Worm (Caenorhabditis elegans) whole organism, midembryonic: ENCODE measurements around the gene his-63.

Experiments used
- T22C8.4 ChIP-seq: fragments of 200-800 bp; sonication (Bioruptor generic); IDR thresholded peaks from 2 replicates; pipeline ENCODE4 v1.3.6; 2022; ENCODE audit warnings: missing genetic modification characterization, missing compliant biosample characterization
- cog-1 ChIP-seq: sonication (generic microtip); optimal IDR thresholded peaks from 2 replicates; lab custom pipeline; 2016; ENCODE audit warnings: missing genetic modification characterization, missing compliant biosample characterization
- flt-1 ChIP-seq: fragments of 200-800 bp; sonication (Bioruptor generic); IDR thresholded peaks from 2 replicates; pipeline ENCODE4 v1.3.6; 2022; ENCODE audit warnings: missing genetic modification characterization, missing compliant biosample characterization
- klf-2 ChIP-seq: fragments of 200-800 bp; sonication (Bioruptor generic); conservative IDR thresholded peaks from 2 replicates; pipeline ENCODE4 v1.3.6; 2022; ENCODE audit warnings: missing genetic modification reagents, missing genetic modification characterization, missing compliant biosample characterization
- med-1 ChIP-seq: sonication (generic microtip); optimal IDR thresholded peaks from 2 replicates; lab custom pipeline; 2017; ENCODE audit warnings: missing genetic modification characterization, mild to moderate bottlenecking, missing compliant biosample characterization, antibody characterized with exemption, missing genetic modification reagents; ENCODE audit not compliant: insufficient read depth
- tab-1 ChIP-seq: fragments of 200-800 bp; sonication (Bioruptor generic); IDR thresholded peaks from 2 replicates; pipeline ENCODE4 v1.3.6; 2022; ENCODE audit warnings: missing genetic modification characterization, missing compliant biosample characterization

ce11 chrIV:11431448-11431847 lies 24.8 kb upstream of the his-63 start:
- TF ChIP-seq klf-2 (GFP tag; lab: Robert Waterston, UW) (no peak), med-1 (no peak), flt-1 (GFP tag; lab: Robert Waterston, UW) (no peak), cog-1 (tag; lab: Kevin White, UChicago) (no peak), tab-1 (no peak), T22C8.4 (GFP tag; lab: Robert Waterston, UW) (no peak)
